Worm (Caenorhabditis elegans): Measurements from ENCODE around the gene C33E10.1.

DNA sequence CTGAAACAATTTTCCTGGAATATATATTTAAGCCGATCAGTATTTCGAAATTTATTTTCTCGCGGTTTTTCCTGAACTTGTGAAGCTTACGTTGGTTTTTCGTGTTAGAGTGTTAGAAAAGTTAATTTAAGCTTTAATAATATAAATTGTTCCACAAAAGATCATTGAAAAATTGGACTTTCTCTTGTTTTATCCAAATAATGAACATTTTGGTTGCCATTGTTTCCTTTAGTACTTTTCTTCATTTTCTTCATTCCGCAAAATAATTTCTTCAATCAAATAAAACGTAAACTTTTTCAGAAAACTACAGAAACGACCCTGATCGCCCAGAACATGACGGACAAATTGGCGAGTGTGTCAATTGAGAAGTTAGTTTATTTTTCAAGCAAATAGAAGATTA lies 2.6 kb upstream of the C33E10.1 start, which contains the start of gene fbxa-120:
- TF ChIP-seq ceh-19 (GFP tag; optimal IDR thresholded peaks at IDR 0.05) (no peak), ets-4 (tag; optimal IDR thresholded peaks at IDR 0.05) (no peak), tbx-7 (tag; optimal IDR thresholded peaks at IDR 0.05) (no peak), ttx-3 (tag; optimal IDR thresholded peaks at IDR 0.05) (no peak), pros-1 (tag; optimal IDR thresholded peaks at IDR 0.05) (no peak)
